Fruit fly (Drosophila melanogaster) whole organism, embryonic: ENCODE results near the gene ddbt.
A peak's percentile ranks its signal among the peaks of the same experiment; 100 is the strongest.

Source experiments
- Abd-B ChIP-seq: fragments of 200-800 bp; sonication (Bioruptor generic); optimal IDR thresholded peaks from 2 replicates; lab custom pipeline; 2018; ENCODE audit warnings: missing biosample characterization, mild to moderate bottlenecking, missing genetic modification characterization, moderate library complexity
- Atf6 ChIP-seq: fragments of 200-800 bp; sonication (Bioruptor generic); IDR thresholded peaks from 2 replicates; pipeline ENCODE4 v1.3.6; 2022; ENCODE audit warnings: missing biosample characterization, missing genetic modification characterization
- Bdp1 ChIP-seq: fragments of 200-800 bp; sonication (Bioruptor generic); optimal IDR thresholded peaks from 3 replicates; lab custom pipeline; 2016; ENCODE audit warnings: missing biosample characterization, missing genetic modification characterization
- CG10959 ChIP-seq: fragments of 200-800 bp; sonication (Bioruptor generic); IDR thresholded peaks from 2 replicates; pipeline ENCODE4 v1.3.6; 2022; ENCODE audit warnings: missing biosample characterization, missing genetic modification characterization
- CG12104 ChIP-seq: fragments of 200-800 bp; sonication (Bioruptor generic); optimal IDR thresholded peaks from 3 replicates; lab custom pipeline; 2016; ENCODE audit warnings: missing biosample characterization, missing genetic modification characterization
- CG12744 ChIP-seq: fragments of 200-800 bp; sonication (Bioruptor generic); optimal IDR thresholded peaks from 2 replicates; lab custom pipeline; 2016; ENCODE audit warnings: missing biosample characterization, missing genetic modification characterization
- CG14710 ChIP-seq: fragments of 200-800 bp; sonication (Bioruptor generic); optimal IDR thresholded peaks from 3 replicates; lab custom pipeline; 2019; ENCODE audit warnings: missing biosample characterization, mild to moderate bottlenecking, missing genetic modification characterization, moderate library complexity
- CG15479 ChIP-seq: fragments of 200-800 bp; sonication (Bioruptor generic); optimal IDR thresholded peaks from 3 replicates; lab custom pipeline; 2019; ENCODE audit warnings: missing biosample characterization, mild to moderate bottlenecking, missing genetic modification characterization, moderate library complexity
- CG16779 ChIP-seq: fragments of 200-800 bp; sonication (Bioruptor generic); IDR thresholded peaks from 2 replicates; pipeline ENCODE4 v1.3.6; 2022; ENCODE audit warnings: missing biosample characterization, missing genetic modification characterization
- CG17802 ChIP-seq: fragments of 200-800 bp; sonication (Bioruptor generic); optimal IDR thresholded peaks from 2 replicates; lab custom pipeline; 2018; ENCODE audit warnings: missing biosample characterization, mild to moderate bottlenecking, missing genetic modification characterization, moderate library complexity
- CG18011 ChIP-seq: fragments of 200-800 bp; sonication (Bioruptor generic); optimal IDR thresholded peaks from 2 replicates; lab custom pipeline; 2017; ENCODE audit warnings: missing biosample characterization, missing genetic modification characterization, mild to moderate bottlenecking, moderate library complexity, missing genotype
- CG4617 ChIP-seq: fragments of 200-800 bp; sonication (Bioruptor generic); optimal IDR thresholded peaks from 3 replicates; lab custom pipeline; 2016; ENCODE audit warnings: missing biosample characterization, missing genetic modification characterization, borderline replicate concordance
- CG7357 ChIP-seq: fragments of 200-800 bp; sonication (Bioruptor generic); IDR thresholded peaks from 3 replicates; pipeline ENCODE4 v1.3.6; 2022; ENCODE audit warnings: missing biosample characterization, missing genetic modification characterization
- CG8089 ChIP-seq: fragments of 200-800 bp; sonication (Bioruptor generic); optimal IDR thresholded peaks from 3 replicates; lab custom pipeline; 2016; ENCODE audit warnings: missing biosample characterization, missing genetic modification characterization
- CG8765 ChIP-seq: fragments of 200-800 bp; sonication (Bioruptor generic); IDR thresholded peaks from 2 replicates; pipeline ENCODE4 v1.3.6; 2022; ENCODE audit warnings: missing biosample characterization, missing genetic modification characterization
- CG9876 ChIP-seq: fragments of 200-800 bp; sonication (Bioruptor generic); optimal IDR thresholded peaks from 2 replicates; lab custom pipeline; 2016; ENCODE audit warnings: missing biosample characterization, missing genetic modification characterization
- CrebB ChIP-seq: fragments of 200-800 bp; sonication (Bioruptor generic); optimal IDR thresholded peaks from 3 replicates; lab custom pipeline; 2018; ENCODE audit warnings: missing biosample characterization, mild to moderate bottlenecking, missing genetic modification characterization
- Dp ChIP-seq: fragments of 200-800 bp; sonication (Bioruptor generic); optimal IDR thresholded peaks from 2 replicates; lab custom pipeline; 2018; ENCODE audit warnings: missing biosample characterization, mild to moderate bottlenecking, missing genetic modification characterization, moderate library complexity
- E2f1 ChIP-seq: fragments of 200-800 bp; sonication (Bioruptor generic); IDR thresholded peaks from 2 replicates; pipeline ENCODE4 v1.3.6; 2022; ENCODE audit warnings: missing biosample characterization, missing genetic modification characterization
- Fer2 ChIP-seq: fragments of 200-800 bp; sonication (Bioruptor generic); optimal IDR thresholded peaks from 2 replicates; lab custom pipeline; 2018; ENCODE audit warnings: missing biosample characterization, mild to moderate bottlenecking, missing genetic modification characterization, moderate library complexity
- Hr3 ChIP-seq: fragments of 200-800 bp; sonication (Bioruptor generic); optimal IDR thresholded peaks from 3 replicates; lab custom pipeline; 2016; ENCODE audit warnings: missing biosample characterization, missing genetic modification characterization
- Kr ChIP-seq: fragments of 200-800 bp; sonication (Bioruptor generic); optimal IDR thresholded peaks from 2 replicates; lab custom pipeline; 2017; ENCODE audit warnings: missing biosample characterization, mild to moderate bottlenecking, missing genetic modification characterization
- MBD-R2 ChIP-seq: fragments of 200-800 bp; sonication (Bioruptor generic); IDR thresholded peaks from 2 replicates; pipeline ENCODE4 v1.3.6; 2022; ENCODE audit warnings: missing biosample characterization, missing genetic modification characterization
- NFAT ChIP-seq: fragments of 200-800 bp; sonication (Bioruptor generic); IDR thresholded peaks from 2 replicates; pipeline ENCODE4 v1.3.6; 2022; ENCODE audit warnings: missing biosample characterization, missing genetic modification characterization
- Neu2 ChIP-seq: fragments of 200-800 bp; sonication (Bioruptor generic); optimal IDR thresholded peaks from 3 replicates; lab custom pipeline; 2016; ENCODE audit warnings: missing biosample characterization, missing genetic modification characterization, borderline replicate concordance
- Ptx1 ChIP-seq: fragments of 200-800 bp; sonication (Bioruptor generic); IDR thresholded peaks from 2 replicates; pipeline ENCODE4 v1.3.6; 2022; ENCODE audit warnings: missing biosample characterization, missing genetic modification characterization
- Rfx ChIP-seq: fragments of 200-800 bp; sonication (Bioruptor generic); IDR thresholded peaks from 2 replicates; pipeline ENCODE4 v1.3.6; 2022; ENCODE audit warnings: missing biosample characterization, missing genetic modification characterization
- Rx ChIP-seq: fragments of 200-800 bp; sonication (Bioruptor generic); IDR thresholded peaks from 2 replicates; pipeline ENCODE4 v1.3.6; 2022; ENCODE audit warnings: missing biosample characterization, missing genetic modification characterization
- Scr ChIP-seq: fragments of 200-800 bp; sonication (Bioruptor generic); IDR thresholded peaks from 2 replicates; pipeline ENCODE4 v1.3.6; 2022; ENCODE audit warnings: missing biosample characterization, missing genetic modification characterization; ENCODE audit not compliant: partially characterized antibody
- Side ChIP-seq: fragments of 200-800 bp; sonication (Bioruptor generic); optimal IDR thresholded peaks from 2 replicates; lab custom pipeline; 2016; ENCODE audit warnings: missing biosample characterization, missing genetic modification characterization
- Sox100B ChIP-seq: fragments of 200-800 bp; sonication (Bioruptor generic); optimal IDR thresholded peaks from 3 replicates; lab custom pipeline; 2018; ENCODE audit warnings: missing biosample characterization, mild to moderate bottlenecking, missing genetic modification characterization
- Sry-δ ChIP-seq: fragments of 200-800 bp; sonication (Bioruptor generic); optimal IDR thresholded peaks from 2 replicates; lab custom pipeline; 2016; ENCODE audit warnings: missing biosample characterization, missing genetic modification characterization
- az2 ChIP-seq: fragments of 200-800 bp; sonication (Bioruptor generic); optimal IDR thresholded peaks from 3 replicates; lab custom pipeline; 2016; ENCODE audit warnings: missing biosample characterization, missing genetic modification characterization
- bbx ChIP-seq: fragments of 200-800 bp; sonication (Bioruptor generic); IDR thresholded peaks from 2 replicates; pipeline ENCODE4 v1.3.6; 2022; ENCODE audit warnings: missing biosample characterization, missing genetic modification characterization; ENCODE audit not compliant: partially characterized antibody
- dati ChIP-seq: fragments of 200-800 bp; sonication (Bioruptor generic); IDR thresholded peaks from 2 replicates; pipeline ENCODE4 v1.3.6; 2022; ENCODE audit warnings: missing biosample characterization, missing genetic modification characterization
- dimm ChIP-seq: fragments of 200-800 bp; sonication (Bioruptor generic); IDR thresholded peaks from 2 replicates; pipeline ENCODE4 v1.3.6; 2022; ENCODE audit warnings: missing biosample characterization, missing genetic modification characterization
- dpn ChIP-seq, 2 experiments: fragments of 200-800 bp; sonication (Bioruptor generic); optimal IDR thresholded peaks; 3 replicates each; lab custom pipeline; 2016; ENCODE audit warnings: missing biosample characterization in 2 of 2, missing genetic modification characterization in 2 of 2
- exex ChIP-seq: fragments of 200-800 bp; sonication (Bioruptor generic); optimal IDR thresholded peaks from 4 replicates; lab custom pipeline; 2018; ENCODE audit warnings: missing biosample characterization, mild to moderate bottlenecking, missing genetic modification characterization, moderate library complexity
- eyg ChIP-seq: fragments of 200-800 bp; sonication (Bioruptor generic); optimal IDR thresholded peaks from 3 replicates; lab custom pipeline; 2016; ENCODE audit warnings: missing biosample characterization, missing genetic modification characterization
- fu2 ChIP-seq: fragments of 200-800 bp; sonication (Bioruptor generic); optimal IDR thresholded peaks from 2 replicates; lab custom pipeline; 2016; ENCODE audit warnings: missing biosample characterization, missing genetic modification characterization
- gro ChIP-seq: fragments of 200-800 bp; sonication (Bioruptor generic); optimal IDR thresholded peaks from 2 replicates; lab custom pipeline; 2016; ENCODE audit warnings: missing biosample characterization, missing genetic modification characterization
- kah ChIP-seq: fragments of 200-800 bp; sonication (Bioruptor generic); optimal IDR thresholded peaks from 2 replicates; lab custom pipeline; 2018; ENCODE audit warnings: missing biosample characterization, mild to moderate bottlenecking, missing genetic modification characterization
- lbe ChIP-seq: fragments of 200-800 bp; sonication (Bioruptor generic); optimal IDR thresholded peaks from 2 replicates; lab custom pipeline; 2016; ENCODE audit warnings: missing biosample characterization, mild to moderate bottlenecking, missing genetic modification characterization
- lov ChIP-seq, 2 experiments: fragments of 200-800 bp in 1 of 2; fragments of >200 bp in 1 of 2; sonication (Bioruptor generic) in 1 of 2; IDR thresholded peaks in 1 of 2; optimal IDR thresholded peaks in 1 of 2; 2 replicates in 1 of 2; 3 replicates in 1 of 2; pipeline versions ENCODE4 v1.3.6 to Lab custom; 2017 to 2022; ENCODE audit warnings: missing biosample characterization in 1 of 2, missing genetic modification characterization in 1 of 2
- luna ChIP-seq: fragments of 200-800 bp; sonication (Bioruptor generic); optimal IDR thresholded peaks from 2 replicates; lab custom pipeline; 2016; ENCODE audit warnings: missing biosample characterization, missing genetic modification characterization
- nmo ChIP-seq: fragments of 200-800 bp; sonication (Bioruptor generic); optimal IDR thresholded peaks from 2 replicates; lab custom pipeline; 2018; ENCODE audit warnings: missing biosample characterization, mild to moderate bottlenecking, missing genetic modification characterization, moderate library complexity
- org-1 ChIP-seq: fragments of 200-800 bp; sonication (Bioruptor generic); optimal IDR thresholded peaks from 2 replicates; lab custom pipeline; 2017; ENCODE audit warnings: missing biosample characterization, missing genetic modification characterization
- otp ChIP-seq: fragments of 200-800 bp; sonication (Bioruptor generic); IDR thresholded peaks from 3 replicates; pipeline ENCODE4, ENCODE4 v1.3.6; 2022; ENCODE audit warnings: missing biosample characterization, missing genetic modification characterization
- peb ChIP-seq: fragments of 200-800 bp; sonication (Bioruptor generic); IDR thresholded peaks from 2 replicates; pipeline ENCODE4 v1.3.6; 2022; ENCODE audit warnings: missing biosample characterization, missing genetic modification characterization
- sr ChIP-seq: fragments of 200-800 bp; sonication (Bioruptor generic); IDR thresholded peaks from 3 replicates; pipeline ENCODE4 v1.3.6; 2022; ENCODE audit warnings: missing biosample characterization, missing genetic modification characterization
- ssp ChIP-seq: fragments of 200-800 bp; sonication (Bioruptor generic); IDR thresholded peaks from 2 replicates; pipeline ENCODE4 v1.3.6; 2022; ENCODE audit warnings: missing biosample characterization, missing genetic modification characterization
- trem ChIP-seq: fragments of 200-800 bp; optimal IDR thresholded peaks from 3 replicates; lab custom pipeline; 2019; ENCODE audit warnings: missing biosample characterization, mild to moderate bottlenecking, missing genetic modification characterization, moderate library complexity

Gene ddbt

DNA sequence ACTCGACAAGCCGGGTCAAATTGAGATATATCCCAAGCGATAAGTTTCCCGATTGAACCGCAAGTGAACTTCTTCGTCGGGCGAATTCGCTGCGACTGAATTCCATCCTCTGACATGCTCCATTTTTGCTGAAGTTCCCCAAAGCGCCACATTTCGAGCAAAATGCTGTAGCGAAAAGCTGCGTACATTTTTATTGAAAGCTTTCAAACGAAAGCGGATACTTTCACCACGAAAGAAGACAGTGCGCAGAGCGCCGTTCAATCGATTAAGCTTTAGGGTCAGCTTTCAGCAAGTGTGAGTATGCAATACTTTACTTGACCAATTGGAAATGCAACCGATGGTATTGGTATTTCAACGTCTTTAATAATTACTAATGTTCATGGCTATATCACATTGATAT, 26.0 kb downstream of the ddbt start, which contains the start of gene mthl10 (continued):
- no peak for TF ChIP-seq sr
- TF ChIP-seq CG9876 (GFP tag; lab: Kevin White, UChicago): no peak
- TF ChIP-seq eyg (GFP tag; lab: Kevin White, UChicago): no peak
- no peak for TF ChIP-seq CG17802 (tag; lab: Kevin White, UChicago)
- TF ChIP-seq CG8765 (GFP tag; lab: Robert Waterston, UW): no peak
- TF ChIP-seq Neu2 (GFP tag; lab: Kevin White, UChicago): no peak
- TF ChIP-seq Dp: peak; percentile 24
- TF ChIP-seq Ptx1: no peak
- no peak for TF ChIP-seq Kr (GFP tag; lab: Kevin White, UChicago)
- no peak for TF ChIP-seq Bdp1 (GFP tag; lab: Kevin White, UChicago)
- no peak for TF ChIP-seq CG10959 (GFP tag; lab: Robert Waterston, UW)
- TF ChIP-seq CG16779 (GFP tag; lab: Robert Waterston, UW): no peak
- TF ChIP-seq fu2 (GFP tag; lab: Kevin White, UChicago): no peak
- TF ChIP-seq CG18011 (GFP tag; lab: Kevin White, UChicago): no peak
- TF ChIP-seq Abd-B (GFP tag; lab: Kevin White, UChicago): no peak
- no peak for TF ChIP-seq Rx (GFP tag; lab: Robert Waterston, UW)
- no peak for TF ChIP-seq org-1 (GFP tag; lab: Kevin White, UChicago)
- no peak for TF ChIP-seq kah (GFP tag; lab: Kevin White, UChicago)
- no peak for TF ChIP-seq Hr3 (GFP tag; lab: Kevin White, UChicago)
- TF ChIP-seq MBD-R2 (GFP tag; lab: Robert Waterston, UW): peak; percentile 19; the same call in 1 of the 2 replicates
- no peak for TF ChIP-seq nmo
- no peak for TF ChIP-seq lov (optimal IDR thresholded peaks at IDR 0.05; lab: Kevin White, UChicago)
- TF ChIP-seq lov (GFP tag; IDR thresholded peaks at IDR 0.05; lab: Robert Waterston, UW): no peak
- no peak for TF ChIP-seq Side (GFP tag; lab: Kevin White, UChicago)
- no peak for TF ChIP-seq gro (GFP tag; lab: Kevin White, UChicago)
- no peak for TF ChIP-seq CG7357
- TF ChIP-seq bbx (GFP tag; lab: Robert Waterston, UW): no peak
- no peak for TF ChIP-seq Fer2 (tag; lab: Kevin White, UChicago)
- TF ChIP-seq otp (GFP tag; lab: Robert Waterston, UW): no peak
- TF ChIP-seq lbe (GFP tag; lab: Kevin White, UChicago): peak; percentile 33
- no peak for TF ChIP-seq CG12744
- TF ChIP-seq az2 (GFP tag; lab: Kevin White, UChicago): no peak
- TF ChIP-seq NFAT (GFP tag; lab: Robert Waterston, UW): no peak
- TF ChIP-seq Atf6 (GFP tag; lab: Robert Waterston, UW): no peak
- no peak for TF ChIP-seq CG15479
- TF ChIP-seq dimm (GFP tag; lab: Robert Waterston, UW): no peak
- TF ChIP-seq E2f1 (GFP tag; lab: Robert Waterston, UW): no peak
- TF ChIP-seq exex: peak; percentile 8
- no peak for TF ChIP-seq CG4617
- TF ChIP-seq CG12104 (GFP tag; lab: Kevin White, UChicago): no peak
- no peak for TF ChIP-seq Scr (GFP tag; lab: Robert Waterston, UW)
- no peak for TF ChIP-seq dpn (GFP tag; optimal IDR thresholded peaks at IDR 0.05; lab: Kevin White, UChicago)
- no peak for TF ChIP-seq Sox100B
- no peak for TF ChIP-seq Sry-δ (GFP tag; lab: Kevin White, UChicago)
- no peak for TF ChIP-seq Rfx (GFP tag; lab: Robert Waterston, UW)
- no peak for TF ChIP-seq ssp (GFP tag; lab: Robert Waterston, UW)
- TF ChIP-seq trem (tag; lab: Kevin White, UChicago): no peak
- no peak for TF ChIP-seq CrebB
- TF ChIP-seq CG14710 (tag; lab: Kevin White, UChicago): no peak
- no peak for TF ChIP-seq peb (GFP tag; lab: Robert Waterston, UW)
- no peak for TF ChIP-seq dati
- no peak for TF ChIP-seq CG8089
- TF ChIP-seq luna: no peak
